Fruit fly (Drosophila melanogaster): Measurements from ENCODE around the gene fd3F.

The fd3F gene

dm6 chrX:3845340-3846161 lies 43.4 kb downstream of the fd3F start (continued):
- TF ChIP-seq fd85E (GFP tag; optimal IDR thresholded peaks at IDR 0.05) (peak; percentile 27), CG6276 (GFP tag; optimal IDR thresholded peaks at IDR 0.05) (peak; percentile 49), OdsH (GFP tag; optimal IDR thresholded peaks at IDR 0.05) (no peak), fd59A (GFP tag; optimal IDR thresholded peaks at IDR 0.05) (no peak), Sox14 (GFP tag; optimal IDR thresholded peaks at IDR 0.05) (no peak), topi (GFP tag; optimal IDR thresholded peaks at IDR 0.05) (no peak), CG34406 (GFP tag; optimal IDR thresholded peaks at IDR 0.05) (no peak), CG3919 (GFP tag; optimal IDR thresholded peaks at IDR 0.05) (peak; percentile 53), CG10669 (GFP tag; optimal IDR thresholded peaks at IDR 0.05) (no peak), CG16779 (tag; optimal IDR thresholded peaks at IDR 0.05) (no peak), Eip75B (GFP tag; optimal IDR thresholded peaks at IDR 0.05) (peak; percentile 12), Eip93F (GFP tag; optimal IDR thresholded peaks at IDR 0.05) (no peak), CG4318 (GFP tag; optimal IDR thresholded peaks at IDR 0.05) (no peak), salr (GFP tag; optimal IDR thresholded peaks at IDR 0.05) (no peak), Smox (GFP tag; optimal IDR thresholded peaks at IDR 0.05) (no peak), CG32006 (GFP tag; optimal IDR thresholded peaks at IDR 0.05) (no peak), acj6 (GFP tag; optimal IDR thresholded peaks at IDR 0.05) (no peak), Hr38 (GFP tag; optimal IDR thresholded peaks at IDR 0.05) (no peak), Ets21C (GFP tag; optimal IDR thresholded peaks at IDR 0.05) (no peak), dac (GFP tag; optimal IDR thresholded peaks at IDR 0.05) (no peak), CG6792 (GFP tag; optimal IDR thresholded peaks at IDR 0.05) (no peak), svp (GFP tag) (no peak), Eip78C (GFP tag) (peak; percentile 66), CG6163 (GFP tag; IDR thresholded peaks at IDR 0.05) (0 out of 3 replicates have a peak, but pooled peaks have one; percentile 25), CG1621 (tag; optimal IDR thresholded peaks at IDR 0.05) (no peak), CG11762 (GFP tag; optimal IDR thresholded peaks at IDR 0.05; ENCODE audit: insufficient read depth) (no peak), ss (GFP tag; optimal IDR thresholded peaks at IDR 0.05) (peak; percentile 12 to 43), CG8319 (GFP tag; optimal IDR thresholded peaks at IDR 0.05) (no peak), achi (GFP tag; optimal IDR thresholded peaks at IDR 0.05) (peak; percentile 22), dsx (GFP tag; optimal IDR thresholded peaks at IDR 0.05; ENCODE audit: poor library complexity, severe bottlenecking) (no peak), CG8632 (GFP tag; optimal IDR thresholded peaks at IDR 0.05) (no peak), CG31627 (GFP tag; optimal IDR thresholded peaks at IDR 0.05) (no peak), CG11902 (GFP tag; optimal IDR thresholded peaks at IDR 0.05) (no peak), CG10631 (GFP tag; optimal IDR thresholded peaks at IDR 0.05) (no peak)

dm6 chrX:3846393-3846792 lies 44.3 kb downstream of the fd3F start:
- TF ChIP-seq CG6163 (GFP tag; IDR thresholded peaks at IDR 0.05) = peak; percentile 15; the same call in 1 of the 3 replicates
- TF ChIP-seq CG15336 (GFP tag; IDR thresholded peaks at IDR 0.05) = 0 out of 2 replicates have a peak, but pooled peaks have one; percentile 24
- TF ChIP-seq CG32006 (GFP tag; optimal IDR thresholded peaks at IDR 0.05) = peak; percentile 10
- TF ChIP-seq ss (GFP tag; optimal IDR thresholded peaks at IDR 0.05) = peak in 1 of 2 experiments; percentile 58
- TF ChIP-seq Eip78C (GFP tag) = peak; percentile 65
- TF ChIP-seq Sox15 (GFP tag; optimal IDR thresholded peaks at IDR 0.05) = no peak
- peak; percentile 45; the same call in 1 of the 3 replicates for TF ChIP-seq eg (GFP tag; IDR thresholded peaks at IDR 0.05)
- TF ChIP-seq CG11294 (GFP tag; IDR thresholded peaks at IDR 0.05) = no peak

Measured in whole organism, prepupa.